Worm (Caenorhabditis elegans) whole organism, L1 larva: ENCODE data around the gene pbs-1.

ENCODE experiments used
- C16A3.4 ChIP-seq: fragments of 150-350 bp; optimal IDR thresholded peaks from 2 replicates; lab custom pipeline; 2014; ENCODE audit warnings: missing biosample characterization, missing genetic modification characterization
- ceh-82 ChIP-seq, 3 experiments: fragments of 150-350 bp in 1 of 3; sonication (generic microtip) in 2 of 3; optimal IDR thresholded peaks; 2 replicates each; lab custom pipeline; 2014 to 2017; ENCODE audit warnings: missing biosample characterization in 3 of 3, missing genetic modification characterization in 3 of 3
- dpl-1 ChIP-seq, 3 experiments: fragments of 150-350 bp in 2 of 3; sonication (generic microtip) in 1 of 3; optimal IDR thresholded peaks; 2 replicates each; lab custom pipeline; 2014 to 2017; ENCODE audit warnings: missing biosample characterization in 3 of 3, missing genetic modification characterization in 3 of 3, missing genetic modification reagents in 3 of 3
- fos-1 ChIP-seq: fragments of 150-350 bp; optimal IDR thresholded peaks from 2 replicates; lab custom pipeline; 2014; ENCODE audit warnings: missing biosample characterization, missing genetic modification characterization
- isw-1 ChIP-seq: fragments of 200-800 bp; sonication (Bioruptor generic); IDR thresholded peaks from 2 replicates; pipeline ENCODE4 v1.3.6; 2022; ENCODE audit warnings: missing genetic modification characterization, missing compliant biosample characterization
- mep-1 ChIP-seq: fragments of 150-350 bp; optimal IDR thresholded peaks from 2 replicates; lab custom pipeline; 2014; ENCODE audit warnings: missing biosample characterization, missing genetic modification characterization
- nhr-20 ChIP-seq: sonication (generic microtip); optimal IDR thresholded peaks from 2 replicates; lab custom pipeline; 2016; ENCODE audit warnings: mild to moderate bottlenecking, missing genetic modification characterization, missing compliant biosample characterization
- pag-3 ChIP-seq: sonication (generic microtip); optimal IDR thresholded peaks from 2 replicates; lab custom pipeline; 2017; ENCODE audit warnings: missing genetic modification characterization, mild to moderate bottlenecking, missing compliant biosample characterization, antibody characterized with exemption, borderline replicate concordance; ENCODE audit not compliant: insufficient read depth
- pqm-1 ChIP-seq: sonication (generic microtip); optimal IDR thresholded peaks from 3 replicates; lab custom pipeline; 2017; ENCODE audit warnings: missing biosample characterization, missing genetic modification characterization
- unc-62 ChIP-seq: fragments of 150-350 bp; optimal IDR thresholded peaks from 2 replicates; lab custom pipeline; 2014; ENCODE audit warnings: missing biosample characterization, missing genetic modification reagents, missing genetic modification characterization
- zag-1 ChIP-seq: fragments of 150-350 bp; optimal IDR thresholded peaks from 2 replicates; lab custom pipeline; 2014; ENCODE audit warnings: missing biosample characterization, missing genetic modification characterization
- zip-4 ChIP-seq: fragments of 200-800 bp; sonication (Bioruptor generic); optimal IDR thresholded peaks from 2 replicates; lab custom pipeline; 2018; ENCODE audit warnings: mild to moderate bottlenecking, missing genetic modification characterization, moderate library complexity, missing compliant biosample characterization

- TF ChIP-seq unc-62 (GFP tag; lab: Kevin White, UChicago), result no peak
- no peak for TF ChIP-seq fos-1 (tag; lab: Kevin White, UChicago)
- no peak for TF ChIP-seq zag-1 (tag; lab: Kevin White, UChicago)
- TF ChIP-seq isw-1 (GFP tag; lab: Robert Waterston, UW), result no peak
- no peak for TF ChIP-seq pag-3 (tag; lab: Kevin White, UChicago)
- TF ChIP-seq ceh-82 (tag; optimal IDR thresholded peaks at IDR 0.05; lab: Kevin White, UChicago), result no peak
- no peak for TF ChIP-seq pqm-1 (tag; lab: Kevin White, UChicago)
- TF ChIP-seq mep-1 (tag; lab: Kevin White, UChicago), result no peak
- no peak for TF ChIP-seq nhr-20 (tag; lab: Kevin White, UChicago)
- no peak for TF ChIP-seq C16A3.4
- TF ChIP-seq zip-4, result no peak
- no peak for TF ChIP-seq dpl-1 (GFP tag; optimal IDR thresholded peaks at IDR 0.05; lab: Kevin White, UChicago)
These were observed 37.1 kb downstream of the pbs-1 start, which contains the start of gene Y41D4B.1 for ce11 chrIV:1672398-1672797.
